Worm (Caenorhabditis elegans) whole organism, L2 larva: Measurements from ENCODE around the gene M05D6.9.

ENCODE experiments used
- dmd-4 ChIP-seq: sonication (generic microtip); optimal IDR thresholded peaks from 2 replicates; lab custom pipeline; 2017; ENCODE audit warnings: missing biosample characterization, missing genetic modification characterization
- fos-1 ChIP-seq: fragments of 150-350 bp; optimal IDR thresholded peaks from 2 replicates; lab custom pipeline; 2014; ENCODE audit warnings: missing biosample characterization, missing genetic modification characterization
- lin-39 ChIP-seq: fragments of 150-350 bp; optimal IDR thresholded peaks from 2 replicates; lab custom pipeline; 2014; ENCODE audit warnings: missing biosample characterization, missing genetic modification reagents, missing genetic modification characterization
- nhr-11 ChIP-seq: fragments of 150-350 bp; optimal IDR thresholded peaks from 2 replicates; lab custom pipeline; 2014; ENCODE audit warnings: missing biosample characterization, missing genetic modification characterization
- zag-1 ChIP-seq: fragments of 150-350 bp; optimal IDR thresholded peaks from 2 replicates; lab custom pipeline; 2014; ENCODE audit warnings: missing biosample characterization, missing genetic modification characterization

- TF ChIP-seq dmd-4 (tag; lab: Kevin White, UChicago): no peak
- no peak for TF ChIP-seq nhr-11 (tag; lab: Kevin White, UChicago)
- no peak for TF ChIP-seq lin-39 (tag; lab: Kevin White, UChicago)
- TF ChIP-seq fos-1 (tag; lab: Kevin White, UChicago): no peak
- no peak for TF ChIP-seq zag-1 (tag; lab: Kevin White, UChicago)
These were observed 12.3 kb upstream of the M05D6.9 start, which contains the start of gene M05D6.5 for ce11 chrII:8481731-8482253.
